Fruit fly (Drosophila melanogaster) whole organism, wandering third instar larva: Measurements from ENCODE around the gene Elovl7.
A peak's percentile ranks its signal among the peaks of the same experiment; 100 is the strongest.

ENCODE experiments used
- Abd-B ChIP-seq: fragments of >200 bp; optimal IDR thresholded peaks from 2 replicates; lab custom pipeline; 2017; ENCODE audit warnings: missing biosample characterization, missing genetic modification characterization
- CG32264 ChIP-seq: fragments of 200-800 bp; sonication (Bioruptor generic); optimal IDR thresholded peaks from 2 replicates; lab custom pipeline; 2016; ENCODE audit warnings: missing biosample characterization, missing genetic modification characterization
- CG9705 ChIP-seq: fragments of 200-800 bp; sonication (Bioruptor generic); optimal IDR thresholded peaks from 2 replicates; lab custom pipeline; 2018; ENCODE audit warnings: missing biosample characterization, mild to moderate bottlenecking, missing genetic modification characterization
- CrebA ChIP-seq: fragments of 200-800 bp; sonication (Bioruptor generic); optimal IDR thresholded peaks from 2 replicates; lab custom pipeline; 2016; ENCODE audit warnings: missing biosample characterization, mild to moderate bottlenecking, missing genetic modification characterization, borderline replicate concordance
- Dfd ChIP-seq: fragments of >200 bp; optimal IDR thresholded peaks from 2 replicates; lab custom pipeline; 2017; ENCODE audit warnings: missing biosample characterization, missing genetic modification characterization
- Dif ChIP-seq: fragments of 200-275, 200-300 bp; sonication (Bioruptor generic); optimal IDR thresholded peaks from 2 replicates; lab custom pipeline; 2018; ENCODE audit warnings: missing biosample characterization, missing genetic modification characterization; ENCODE audit not compliant: partially characterized antibody
- GATAd ChIP-seq: sonication (Bioruptor generic); optimal IDR thresholded peaks from 2 replicates; lab custom pipeline; 2016; ENCODE audit warnings: missing biosample characterization, missing genetic modification characterization
- HLH106 ChIP-seq: fragments of 200-800 bp; optimal IDR thresholded peaks from 3 replicates; lab custom pipeline; 2019; ENCODE audit warnings: missing biosample characterization, mild to moderate bottlenecking, missing genetic modification characterization, moderate library complexity
- Hnf4 ChIP-seq: fragments of 200-800 bp; sonication (Bioruptor generic); optimal IDR thresholded peaks from 2 replicates; lab custom pipeline; 2016; ENCODE audit warnings: missing biosample characterization, mild to moderate bottlenecking, missing genetic modification characterization
- Hr78 ChIP-seq: fragments of >200 bp; optimal IDR thresholded peaks from 2 replicates; lab custom pipeline; 2017; ENCODE audit warnings: missing biosample characterization, missing genetic modification characterization
- Hr83 ChIP-seq: fragments of 200-300 bp; sonication (Bioruptor generic); optimal IDR thresholded peaks from 2 replicates; lab custom pipeline; 2016; ENCODE audit warnings: missing biosample characterization, mild to moderate bottlenecking, missing genetic modification characterization, moderate library complexity; ENCODE audit not compliant: poor library complexity, severe bottlenecking
- Jra ChIP-seq: sonication (Bioruptor generic); optimal IDR thresholded peaks from 2 replicates; lab custom pipeline; 2016; ENCODE audit warnings: missing biosample characterization, missing genetic modification characterization
- Mio ChIP-seq: sonication (Bioruptor generic); optimal IDR thresholded peaks from 2 replicates; lab custom pipeline; 2016; ENCODE audit warnings: missing biosample characterization, missing genetic modification characterization
- Myc ChIP-seq: fragments of >200 bp; optimal IDR thresholded peaks from 2 replicates; lab custom pipeline; 2017
- N ChIP-seq: fragments of >200 bp; optimal IDR thresholded peaks from 2 replicates; lab custom pipeline; 2018; ENCODE audit warnings: missing biosample characterization, missing external identifiers, missing genetic modification characterization
- OdsH ChIP-seq: fragments of 200-800 bp; sonication (Bioruptor generic); optimal IDR thresholded peaks from 2 replicates; lab custom pipeline; 2016; ENCODE audit warnings: missing biosample characterization, mild to moderate bottlenecking, missing genetic modification characterization
- Rel ChIP-seq, 2 experiments: fragments of 200-800 bp; sonication (Bioruptor generic) in 1 of 2; optimal IDR thresholded peaks; 2 replicates in 1 of 2; 3 replicates in 1 of 2; lab custom pipeline; 2016 to 2019; ENCODE audit warnings: mild to moderate bottlenecking in 2 of 2, missing biosample characterization in 2 of 2, missing genetic modification characterization in 2 of 2, moderate library complexity in 1 of 2
- Sp1 ChIP-seq: fragments of 200-800 bp; sonication (Bioruptor generic); optimal IDR thresholded peaks from 3 replicates; lab custom pipeline; 2019; ENCODE audit warnings: missing biosample characterization, mild to moderate bottlenecking, missing genetic modification characterization, moderate library complexity
- Vsx2 ChIP-seq: fragments of 200-300, 225-300 bp; sonication (Bioruptor generic); optimal IDR thresholded peaks from 2 replicates; lab custom pipeline; 2018; ENCODE audit warnings: missing biosample characterization, missing genetic modification characterization; ENCODE audit not compliant: partially characterized antibody
- br ChIP-seq: fragments of 200-800 bp; sonication (Bioruptor generic); optimal IDR thresholded peaks from 2 replicates; lab custom pipeline; 2016; ENCODE audit warnings: missing biosample characterization, missing genetic modification characterization
- brk ChIP-seq: fragments of 200-800 bp; sonication (Bioruptor generic); optimal IDR thresholded peaks from 2 replicates; lab custom pipeline; 2016; ENCODE audit warnings: missing biosample characterization, mild to moderate bottlenecking, missing genetic modification characterization
- dl ChIP-seq, 2 experiments: fragments of 175-275, 200-275 bp in 1 of 2; fragments of 200-275 bp in 1 of 2; sonication (Bioruptor generic); optimal IDR thresholded peaks; lab custom pipeline; 2018; ENCODE audit warnings: mild to moderate bottlenecking in 2 of 2, missing biosample characterization in 2 of 2, missing genetic modification characterization in 2 of 2, moderate library complexity in 2 of 2; ENCODE audit not compliant: partially characterized antibody in 2 of 2, insufficient read depth in 1 of 2
- dmrt93B ChIP-seq: fragments of 200-800 bp; sonication (Bioruptor generic); optimal IDR thresholded peaks from 2 replicates; lab custom pipeline; 2018; ENCODE audit warnings: missing biosample characterization, mild to moderate bottlenecking, missing genetic modification characterization
- dsf ChIP-seq: sonication (Bioruptor generic); optimal IDR thresholded peaks from 2 replicates; lab custom pipeline; 2016; ENCODE audit warnings: missing biosample characterization, missing genetic modification characterization, borderline replicate concordance
- ey ChIP-seq: fragments of 200-800 bp; sonication (Bioruptor generic); optimal IDR thresholded peaks from 2 replicates; lab custom pipeline; 2016; ENCODE audit warnings: missing biosample characterization, missing genetic modification characterization
- foxo ChIP-seq, 2 experiments: fragments of 200-800 bp; sonication (Bioruptor generic); optimal IDR thresholded peaks; 2 replicates in 1 of 2; 3 replicates in 1 of 2; lab custom pipeline; 2016 to 2017; ENCODE audit warnings: missing biosample characterization in 2 of 2, missing genetic modification characterization in 2 of 2
- fru ChIP-seq: fragments of 200-800 bp; sonication (Bioruptor generic); optimal IDR thresholded peaks from 3 replicates; lab custom pipeline; 2016; ENCODE audit warnings: missing biosample characterization, mild to moderate bottlenecking, missing genetic modification characterization
- h ChIP-seq: fragments of 200-800 bp; sonication (Bioruptor generic); optimal IDR thresholded peaks from 3 replicates; lab custom pipeline; 2016; ENCODE audit warnings: missing biosample characterization, mild to moderate bottlenecking, missing genetic modification characterization
- jim ChIP-seq: fragments of 175-275, 200-325 bp; sonication (Bioruptor generic); optimal IDR thresholded peaks from 2 replicates; lab custom pipeline; 2016; ENCODE audit warnings: missing biosample characterization, mild to moderate bottlenecking, missing genetic modification characterization
- lola ChIP-seq: fragments of >200 bp; optimal IDR thresholded peaks from 2 replicates; lab custom pipeline; 2017; ENCODE audit warnings: missing biosample characterization, missing genetic modification characterization
- pan ChIP-seq: fragments of >200 bp; optimal IDR thresholded peaks from 2 replicates; lab custom pipeline; 2017
- psq ChIP-seq: fragments of 200-800 bp; sonication (Bioruptor generic); optimal IDR thresholded peaks from 3 replicates; lab custom pipeline; 2017; ENCODE audit warnings: missing biosample characterization, mild to moderate bottlenecking, missing genetic modification characterization, moderate library complexity
- rgr ChIP-seq: fragments of 200-800 bp; sonication (Bioruptor generic); optimal IDR thresholded peaks from 3 replicates; lab custom pipeline; 2016; ENCODE audit warnings: missing biosample characterization, mild to moderate bottlenecking, missing genetic modification characterization
- sage ChIP-seq: fragments of 200-800 bp; sonication (Bioruptor generic); optimal IDR thresholded peaks from 2 replicates; lab custom pipeline; 2016; ENCODE audit warnings: missing biosample characterization, mild to moderate bottlenecking, missing genetic modification characterization
- sv ChIP-seq: fragments of 200-800 bp; sonication (Bioruptor generic); optimal IDR thresholded peaks from 3 replicates; lab custom pipeline; 2016; ENCODE audit warnings: missing biosample characterization, missing genetic modification characterization
- tai ChIP-seq: sonication (Bioruptor generic); optimal IDR thresholded peaks from 2 replicates; lab custom pipeline; 2016; ENCODE audit warnings: missing biosample characterization, missing genetic modification characterization
- usp ChIP-seq: fragments of >200 bp; optimal IDR thresholded peaks from 2 replicates; lab custom pipeline; 2017; ENCODE audit warnings: missing biosample characterization, missing genetic modification characterization
- woc ChIP-seq: sonication (Bioruptor generic); optimal IDR thresholded peaks from 2 replicates; lab custom pipeline; 2016; ENCODE audit warnings: missing biosample characterization, mild to moderate bottlenecking, missing genetic modification characterization

The Elovl7 gene

dm6 chr3R:8030151-8030899 is 34.7 kb upstream of the Elovl7 start, which contains the start of the genes CG10903 and CG2747:
Gene CG10903 (plus strand): TSS chr3R:8030411.
Gene CG2747 (minus strand): TSS chr3R:8030790.
- TF ChIP-seq Hr83 (GFP tag; lab: Kevin White, UChicago) (no peak), brk (peak; percentile 26), Sp1 (GFP tag; lab: Kevin White, UChicago) (no peak), Hnf4 (GFP tag; lab: Kevin White, UChicago) (peak; percentile 24), Hr78 (no peak), Myc (lab: Kevin White, UChicago) (peak; percentile 76), Mio (GFP tag; lab: Kevin White, UChicago) (no peak), Vsx2 (GFP tag; lab: Kevin White, UChicago) (peak; percentile 37), fru (GFP tag; lab: Kevin White, UChicago) (no peak), rgr (GFP tag; lab: Kevin White, UChicago) (peak; percentile 3), h (GFP tag; lab: Kevin White, UChicago) (peak; percentile 50), Jra (GFP tag; lab: Kevin White, UChicago) (peak; percentile 3)

dm6 chr3R:8029496-8030013 is 33.9 kb upstream of the Elovl7 start, which contains the start of gene ImpE3:
Gene ImpE3 (minus strand): TSS chr3R:8029546.
- TF ChIP-seq dmrt93B, result peak; percentile 30
- TF ChIP-seq ey (GFP tag; lab: Kevin White, UChicago), result peak; percentile 59
- no peak for TF ChIP-seq lola
- TF ChIP-seq Hr83 (GFP tag; lab: Kevin White, UChicago), result no peak
- TF ChIP-seq Hr78, result no peak
- no peak for TF ChIP-seq jim (GFP tag; lab: Kevin White, UChicago)
- peak; percentile 74 for TF ChIP-seq HLH106 (tag; lab: Kevin White, UChicago)
- no peak for TF ChIP-seq Dfd (GFP tag; lab: Kevin White, UChicago)
- TF ChIP-seq dl (GFP tag; optimal IDR thresholded peaks at IDR 0.05; lab: Kevin White, UChicago; ENCODE audit: insufficient read depth in 1 of 2, partially characterized antibody in 2 of 2), result no peak
- no peak for TF ChIP-seq Myc (lab: Kevin White, UChicago)
- TF ChIP-seq CrebA (GFP tag; lab: Kevin White, UChicago), result no peak
- peak; percentile 91 for TF ChIP-seq woc (GFP tag; lab: Kevin White, UChicago)
- TF ChIP-seq fru (GFP tag; lab: Kevin White, UChicago), result peak; percentile 79
- no peak for TF ChIP-seq Jra (GFP tag; lab: Kevin White, UChicago)
- TF ChIP-seq psq (GFP tag; lab: Kevin White, UChicago), result peak; percentile 61
- no peak for TF ChIP-seq usp
- TF ChIP-seq CG9705, result peak; percentile 46
- no peak for TF ChIP-seq Dif (GFP tag; lab: Kevin White, UChicago)
- TF ChIP-seq sage (GFP tag; lab: Kevin White, UChicago), result peak; percentile 63
- TF ChIP-seq br (GFP tag; lab: Kevin White, UChicago), result peak; percentile 67
- TF ChIP-seq sv (GFP tag; lab: Kevin White, UChicago), result no peak
- TF ChIP-seq Vsx2 (GFP tag; lab: Kevin White, UChicago), result no peak
- TF ChIP-seq rgr (GFP tag; lab: Kevin White, UChicago), result peak; percentile 66
- TF ChIP-seq tai (GFP tag; lab: Kevin White, UChicago), result no peak
- peak; percentile 63 for TF ChIP-seq OdsH (GFP tag; lab: Kevin White, UChicago)
- TF ChIP-seq dsf (GFP tag; lab: Kevin White, UChicago), result no peak
- no peak for TF ChIP-seq GATAd (GFP tag; lab: Kevin White, UChicago)
- TF ChIP-seq Sp1 (GFP tag; lab: Kevin White, UChicago), result peak; percentile 80
- TF ChIP-seq h (GFP tag; lab: Kevin White, UChicago), result peak; percentile 75
- no peak for TF ChIP-seq Mio (GFP tag; lab: Kevin White, UChicago)
- TF ChIP-seq Abd-B (GFP tag; lab: Kevin White, UChicago), result no peak
- TF ChIP-seq CG32264 (GFP tag; lab: Kevin White, UChicago), result peak; percentile 14
- TF ChIP-seq pan (lab: Kevin White, UChicago), result no peak
- no peak for TF ChIP-seq Hnf4 (GFP tag; lab: Kevin White, UChicago)
- TF ChIP-seq brk, result no peak
- peak in 1 of 2 experiments; percentile 76 for TF ChIP-seq foxo (GFP tag; optimal IDR thresholded peaks at IDR 0.05; lab: Kevin White, UChicago)
- peak; percentile 2 for TF ChIP-seq Rel (GFP tag; optimal IDR thresholded peaks at IDR 0.05; lab: Kevin White, UChicago)
- TF ChIP-seq Rel (tag; optimal IDR thresholded peaks at IDR 0.05; lab: Kevin White, UChicago), result peak; percentile 96
- no peak for TF ChIP-seq N (GFP tag; lab: Kevin White, UChicago)
